Fruit fly (Drosophila melanogaster): ENCODE results near the gene CG17361.

The CG17361 gene

DNA sequence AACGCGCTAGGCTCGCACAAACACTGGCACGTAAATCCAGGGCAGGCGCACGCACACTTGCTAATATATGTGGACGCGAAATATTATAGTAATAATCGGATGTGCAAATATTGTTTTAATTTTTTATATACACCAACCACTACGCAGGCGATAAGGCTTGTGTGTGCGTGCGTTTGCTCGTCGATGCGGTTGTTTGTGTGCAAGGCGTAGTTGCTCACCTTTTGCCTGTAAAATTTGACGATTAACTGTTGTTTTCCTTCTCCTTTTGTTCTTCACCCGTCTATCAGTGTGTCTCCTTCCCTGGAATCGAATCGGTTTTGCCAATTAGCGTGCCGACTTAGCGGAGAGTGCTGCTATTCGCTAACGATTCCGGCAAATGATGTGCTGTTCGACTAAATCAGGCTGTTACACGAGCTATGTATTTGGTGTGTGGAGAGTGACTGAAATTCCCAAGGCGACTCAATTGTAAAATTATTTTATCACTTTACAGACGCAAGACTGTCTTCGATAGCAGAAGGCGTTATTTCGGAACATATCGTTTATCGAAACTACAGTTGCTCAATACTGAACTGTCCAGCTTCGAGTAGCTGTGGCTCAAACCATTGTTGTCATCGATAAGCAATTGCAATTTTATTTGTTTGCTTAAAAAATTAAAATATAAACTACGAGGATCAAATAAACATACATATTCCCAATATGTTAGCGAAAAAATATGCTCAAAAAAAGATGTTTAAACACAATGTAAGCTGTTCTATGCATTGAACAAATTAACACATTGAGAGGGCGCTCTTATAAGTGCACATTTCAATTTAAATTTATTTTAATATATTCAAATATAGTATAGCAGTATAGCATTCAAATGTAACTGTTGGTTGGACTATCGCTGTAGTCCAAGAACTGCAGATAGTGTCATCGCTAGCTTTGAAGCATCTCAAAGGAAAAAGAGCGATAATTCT lies 34.5 kb downstream of the CG17361 start, which contains the start of the genes CG6650 and endos (continued):
- TF ChIP-seq NC2α (GFP tag; optimal IDR thresholded peaks at IDR 0.05): no peak
- no peak for TF ChIP-seq Dfd (GFP tag; optimal IDR thresholded peaks at IDR 0.05)
- TF ChIP-seq lola (GFP tag; optimal IDR thresholded peaks at IDR 0.05): peak in 1 of 3 experiments; percentile 54
- peak in 1 of 2 experiments; percentile 14 for TF ChIP-seq dpn (GFP tag; optimal IDR thresholded peaks at IDR 0.05)
- no peak for TF ChIP-seq Vsx1 (GFP tag; optimal IDR thresholded peaks at IDR 0.05)
- no peak for TF ChIP-seq CG14965 (GFP tag; optimal IDR thresholded peaks at IDR 0.05; ENCODE audit: borderline replicate concordance)
- no peak for TF ChIP-seq sc (optimal IDR thresholded peaks at IDR 0.05)
- TF ChIP-seq sc (GFP tag; optimal IDR thresholded peaks at IDR 0.05): no peak
- no peak for TF ChIP-seq CG7556 (GFP tag; optimal IDR thresholded peaks at IDR 0.05)
- peak; percentile 4 for TF ChIP-seq HLH54F (GFP tag; optimal IDR thresholded peaks at IDR 0.05)
- TF ChIP-seq CG14667 (GFP tag; IDR thresholded peaks at IDR 0.05): no peak
- peak; percentile 63 for TF ChIP-seq CG6254 (GFP tag; optimal IDR thresholded peaks at IDR 0.05)
- no peak for TF ChIP-seq jing (GFP tag; optimal IDR thresholded peaks at IDR 0.05)
- TF ChIP-seq amos (GFP tag; IDR thresholded peaks at IDR 0.05; ENCODE audit: partially characterized antibody): peak; percentile 64
- TF ChIP-seq sima (GFP tag; optimal IDR thresholded peaks at IDR 0.05): no peak
- no peak for TF ChIP-seq bab2 (GFP tag; optimal IDR thresholded peaks at IDR 0.05)
- TF ChIP-seq wek (GFP tag; optimal IDR thresholded peaks at IDR 0.05): no peak
- TF ChIP-seq CG2889 (GFP tag; IDR thresholded peaks at IDR 0.05): no peak
- peak; percentile 76 for TF ChIP-seq Bgb (GFP tag; IDR thresholded peaks at IDR 0.05; ENCODE audit: partially characterized antibody)
- no peak for TF ChIP-seq CG32767 (GFP tag; IDR thresholded peaks at IDR 0.05)
- TF ChIP-seq Xbp1 (GFP tag; optimal IDR thresholded peaks at IDR 0.05): peak; percentile 41
- TF ChIP-seq CG6813 (GFP tag; optimal IDR thresholded peaks at IDR 0.05): no peak
- TF ChIP-seq Pdp1 (GFP tag; optimal IDR thresholded peaks at IDR 0.05): peak in 1 of 2 experiments; percentile 49
- TF ChIP-seq vvl (GFP tag; IDR thresholded peaks at IDR 0.05): peak; percentile 54
- peak; percentile 2 for TF ChIP-seq CG4820 (GFP tag; optimal IDR thresholded peaks at IDR 0.05)
- peak; percentile 8; the same call in 1 of the 2 replicates for TF ChIP-seq ato (GFP tag; IDR thresholded peaks at IDR 0.05; ENCODE audit: partially characterized antibody)
- peak; percentile 71 for TF ChIP-seq bbx (GFP tag; IDR thresholded peaks at IDR 0.05; ENCODE audit: partially characterized antibody)
- peak; percentile 50 for TF ChIP-seq Fer1 (GFP tag; optimal IDR thresholded peaks at IDR 0.05)
- no peak for TF ChIP-seq pan (optimal IDR thresholded peaks at IDR 0.05)
- no peak for TF ChIP-seq pan (GFP tag; optimal IDR thresholded peaks at IDR 0.05 in 1 of 2, IDR thresholded peaks at IDR 0.05 in 1 of 2)
- TF ChIP-seq CG10979 (tag; optimal IDR thresholded peaks at IDR 0.05): no peak
- no peak for TF ChIP-seq CG14050 (GFP tag; IDR thresholded peaks at IDR 0.05)
- TF ChIP-seq NK7.1 (GFP tag; optimal IDR thresholded peaks at IDR 0.05): no peak
- TF ChIP-seq pb (GFP tag; optimal IDR thresholded peaks at IDR 0.05): no peak
- TF ChIP-seq nerfin-1 (tag; optimal IDR thresholded peaks at IDR 0.05): peak; percentile 41
- TF ChIP-seq Dip3 (GFP tag; optimal IDR thresholded peaks at IDR 0.05): peak; percentile 5
- no peak for TF ChIP-seq Nf-YA (GFP tag; IDR thresholded peaks at IDR 0.05)
- TF ChIP-seq MTF-1 (GFP tag; optimal IDR thresholded peaks at IDR 0.05; ENCODE audit: borderline replicate concordance): no peak
- no peak for TF ChIP-seq ara (GFP tag; IDR thresholded peaks at IDR 0.05)
- peak; percentile 4 for TF ChIP-seq CG13624 (GFP tag; optimal IDR thresholded peaks at IDR 0.05)
- peak; percentile 53 for TF ChIP-seq gem (tag; optimal IDR thresholded peaks at IDR 0.05)
- peak; percentile 43 for TF ChIP-seq lab (GFP tag; optimal IDR thresholded peaks at IDR 0.05)
- no peak for TF ChIP-seq CG7786 (GFP tag; optimal IDR thresholded peaks at IDR 0.05)
- peak; percentile 74 for TF ChIP-seq tna (GFP tag; IDR thresholded peaks at IDR 0.05; ENCODE audit: partially characterized antibody)
- TF ChIP-seq abd-A (tag; optimal IDR thresholded peaks at IDR 0.05): no peak
- peak; percentile 48 for TF ChIP-seq CG15696 (tag; optimal IDR thresholded peaks at IDR 0.05)
- TF ChIP-seq pita (GFP tag; optimal IDR thresholded peaks at IDR 0.05): peak; percentile 56
- no peak for TF ChIP-seq CG12071 (GFP tag; optimal IDR thresholded peaks at IDR 0.05)
